Fruit fly (Drosophila melanogaster): ENCODE measurements around the gene Herp.

The Herp gene

DNA sequence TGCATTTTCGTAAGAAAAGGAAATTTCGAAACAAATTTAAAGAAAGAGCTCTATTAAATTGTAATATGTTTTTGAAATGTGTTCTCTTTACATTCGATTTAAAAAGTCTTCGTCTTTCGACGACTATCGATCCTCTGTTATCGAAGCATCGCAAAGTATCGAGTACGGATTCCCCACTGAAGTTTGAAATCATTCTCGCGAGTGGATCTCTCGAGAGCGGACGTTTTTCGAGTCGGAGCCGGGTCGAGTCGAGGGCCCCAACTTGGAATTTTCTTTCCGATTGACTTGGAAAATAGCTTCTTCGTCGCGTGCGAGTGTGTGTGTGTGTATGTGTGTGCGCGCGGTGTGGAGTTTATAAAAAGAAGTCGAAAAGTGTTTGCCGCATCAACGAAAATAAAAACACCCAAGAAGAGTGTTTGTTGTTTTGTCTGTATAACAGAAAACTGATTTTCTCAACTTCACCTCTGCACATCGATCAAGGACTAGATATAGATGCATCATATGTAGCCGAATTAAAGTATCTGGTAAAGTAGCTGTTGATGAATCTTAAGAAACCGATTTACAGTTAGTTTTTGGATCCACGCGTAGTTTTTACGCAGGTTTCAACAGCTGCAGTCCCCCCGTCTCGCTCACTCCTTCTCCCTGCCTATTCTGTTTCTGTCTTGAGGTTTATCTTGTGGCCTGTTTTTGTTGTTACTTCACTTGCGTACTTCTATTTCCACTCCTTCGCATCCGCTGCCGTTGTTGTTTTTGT, 11.6 kb upstream of the Herp start, which contains the start of gene LanB1 (continued):
- TF ChIP-seq CG7271 (tag; optimal IDR thresholded peaks at IDR 0.05) (no peak), salm (tag; optimal IDR thresholded peaks at IDR 0.05) (no peak), tap (tag; optimal IDR thresholded peaks at IDR 0.05) (no peak), CG14441 (GFP tag; IDR thresholded peaks at IDR 0.05) (no peak), sd (tag; optimal IDR thresholded peaks at IDR 0.05) (peak; percentile 84), al (GFP tag; IDR thresholded peaks at IDR 0.05) (no peak), CG12391 (tag; optimal IDR thresholded peaks at IDR 0.05) (no peak), fu2 (GFP tag; optimal IDR thresholded peaks at IDR 0.05) (no peak), caup (GFP tag; optimal IDR thresholded peaks at IDR 0.05; ENCODE audit: severe bottlenecking) (peak; percentile 13), cad (GFP tag; optimal IDR thresholded peaks at IDR 0.05) (no peak), CG1233 (GFP tag; optimal IDR thresholded peaks at IDR 0.05) (no peak), Hmr (GFP tag; optimal IDR thresholded peaks at IDR 0.05) (no peak), maf-S (GFP tag; optimal IDR thresholded peaks at IDR 0.05) (no peak), Camta (GFP tag; optimal IDR thresholded peaks at IDR 0.05) (no peak), fd96Cb (tag; optimal IDR thresholded peaks at IDR 0.05) (no peak), abd-A (tag; optimal IDR thresholded peaks at IDR 0.05) (no peak), Sry-β (GFP tag; optimal IDR thresholded peaks at IDR 0.05) (no peak), Dip2 (GFP tag; IDR thresholded peaks at IDR 0.05) (no peak), CG11093 (GFP tag; IDR thresholded peaks at IDR 0.05) (no peak), Hmx (GFP tag; optimal IDR thresholded peaks at IDR 0.05) (no peak), Rx (GFP tag; IDR thresholded peaks at IDR 0.05) (no peak), az2 (GFP tag; optimal IDR thresholded peaks at IDR 0.05) (no peak), slbo (GFP tag; IDR thresholded peaks at IDR 0.05) (0 out of 2 replicates have a peak, but pooled peaks have one; percentile 12), CG17802 (tag; optimal IDR thresholded peaks at IDR 0.05) (no peak), jigr1 (GFP tag; IDR thresholded peaks at IDR 0.05) (no peak), gce (GFP tag; IDR thresholded peaks at IDR 0.05) (peak; percentile 16; the same call in 1 of the 3 replicates), Fer2 (tag; optimal IDR thresholded peaks at IDR 0.05) (no peak), CG12942 (GFP tag; optimal IDR thresholded peaks at IDR 0.05) (no peak), tx (GFP tag; optimal IDR thresholded peaks at IDR 0.05) (no peak), sqz (GFP tag; optimal IDR thresholded peaks at IDR 0.05) (peak; percentile 26), lilli (GFP tag; optimal IDR thresholded peaks at IDR 0.05) (no peak), CG17829 (tag; optimal IDR thresholded peaks at IDR 0.05) (peak; percentile 7), MESR4 (GFP tag; optimal IDR thresholded peaks at IDR 0.05) (peak; percentile 26), CG8924 (tag; optimal IDR thresholded peaks at IDR 0.05) (peak; percentile 3), CTCF (GFP tag; optimal IDR thresholded peaks at IDR 0.05) (no peak), sim (GFP tag; IDR thresholded peaks at IDR 0.05) (no peak), CG43689 (GFP tag; IDR thresholded peaks at IDR 0.05) (no peak), h (optimal IDR thresholded peaks at IDR 0.05) (no peak), pros (GFP tag; optimal IDR thresholded peaks at IDR 0.05) (peak; percentile 97), CG5180 (GFP tag; optimal IDR thresholded peaks at IDR 0.05) (no peak), Hr78 (GFP tag; optimal IDR thresholded peaks at IDR 0.05) (no peak), aop (GFP tag; IDR thresholded peaks at IDR 0.05) (no peak), disco-r (GFP tag; optimal IDR thresholded peaks at IDR 0.05) (no peak), wek (GFP tag; optimal IDR thresholded peaks at IDR 0.05) (no peak), psq (GFP tag; optimal IDR thresholded peaks at IDR 0.05) (peak; percentile 37), CG32532 (GFP tag; IDR thresholded peaks at IDR 0.05) (no peak), wdn (GFP tag; IDR thresholded peaks at IDR 0.05) (no peak), CG32772 (GFP tag; IDR thresholded peaks at IDR 0.05) (no peak), Spps (tag; optimal IDR thresholded peaks at IDR 0.05) (no peak), CG8281 (tag; optimal IDR thresholded peaks at IDR 0.05) (no peak), kah (GFP tag; optimal IDR thresholded peaks at IDR 0.05) (peak; percentile 73)
